Worm (Caenorhabditis elegans) whole organism, L3 larva: Measurements from ENCODE around the gene cgt-1.
"Not testable (repeated sequence)": the region's sequence is repeated elsewhere in the genome, so short reads cannot be mapped to it uniquely, and the experiment has no call there.

Source experiments
- R02D3.7 ChIP-seq: fragments of 150-350 bp; optimal IDR thresholded peaks from 2 replicates; lab custom pipeline; 2014; ENCODE audit warnings: missing biosample characterization, missing genetic modification characterization
- ZK546.5 ChIP-seq: sonication (generic microtip); optimal IDR thresholded peaks from 2 replicates; lab custom pipeline; 2017; ENCODE audit warnings: missing biosample characterization, missing genetic modification characterization
- aly-2 ChIP-seq: fragments of 150-350 bp; optimal IDR thresholded peaks from 2 replicates; lab custom pipeline; 2014; ENCODE audit warnings: missing biosample characterization, missing genetic modification characterization
- ceh-16 ChIP-seq: sonication (generic microtip); optimal IDR thresholded peaks from 2 replicates; lab custom pipeline; 2017; ENCODE audit warnings: missing biosample characterization, missing genetic modification characterization
- ceh-82 ChIP-seq: fragments of 150-350 bp; optimal IDR thresholded peaks from 2 replicates; lab custom pipeline; 2014; ENCODE audit warnings: missing biosample characterization, missing genetic modification characterization
- ceh-9 ChIP-seq: sonication (generic microtip); optimal IDR thresholded peaks from 2 replicates; lab custom pipeline; 2018; ENCODE audit warnings: missing biosample characterization, missing genetic modification characterization
- egl-5 ChIP-seq: fragments of 150-350 bp; optimal IDR thresholded peaks from 2 replicates; lab custom pipeline; 2017; ENCODE audit warnings: missing biosample characterization, missing genetic modification reagents, missing genetic modification characterization, inconsistent platforms
- elt-1 ChIP-seq: fragments of 150-350 bp; optimal IDR thresholded peaks from 2 replicates; lab custom pipeline; 2014; ENCODE audit warnings: missing biosample characterization, missing genetic modification characterization
- elt-2 ChIP-seq: sonication (generic microtip); optimal IDR thresholded peaks from 2 replicates; lab custom pipeline; 2016; ENCODE audit warnings: missing genetic modification reagents, mild to moderate bottlenecking, missing genetic modification characterization, missing compliant biosample characterization
- eor-1 ChIP-seq, 2 experiments: fragments of 150-350 bp; optimal IDR thresholded peaks; 2 replicates each; lab custom pipeline; 2014 to 2018; ENCODE audit warnings: missing biosample characterization in 2 of 2, missing genetic modification characterization in 2 of 2
- fkh-10 ChIP-seq: sonication (generic microtip); optimal IDR thresholded peaks from 2 replicates; lab custom pipeline; 2017; ENCODE audit warnings: missing biosample characterization, missing genetic modification reagents, missing genetic modification characterization
- fos-1 ChIP-seq: fragments of 150-350 bp; optimal IDR thresholded peaks from 2 replicates; lab custom pipeline; 2014; ENCODE audit warnings: missing biosample characterization, missing genetic modification characterization
- jun-1 ChIP-seq: fragments of 150-350 bp; optimal IDR thresholded peaks from 2 replicates; lab custom pipeline; 2014; ENCODE audit warnings: missing biosample characterization, missing genetic modification reagents, missing genetic modification characterization
- lin-15B ChIP-seq: fragments of 150-350 bp; optimal IDR thresholded peaks from 2 replicates; lab custom pipeline; 2014; ENCODE audit warnings: missing biosample characterization, missing genetic modification characterization
- lin-39 ChIP-seq: fragments of 150-350 bp; optimal IDR thresholded peaks from 2 replicates; lab custom pipeline; 2018; ENCODE audit warnings: missing biosample characterization, missing genetic modification reagents, missing genetic modification characterization
- lsy-12 ChIP-seq: sonication (generic microtip); optimal IDR thresholded peaks from 2 replicates; lab custom pipeline; 2016; ENCODE audit warnings: mild to moderate bottlenecking, missing genetic modification characterization, missing compliant biosample characterization
- mml-1 ChIP-seq: fragments of 150-350 bp; sonication (generic microtip); optimal IDR thresholded peaks from 3 replicates; lab custom pipeline; 2014; ENCODE audit warnings: missing biosample characterization, missing genetic modification characterization
- nfya-1 ChIP-seq: sonication (generic microtip); optimal IDR thresholded peaks from 2 replicates; lab custom pipeline; 2017; ENCODE audit warnings: missing genetic modification characterization, mild to moderate bottlenecking, missing compliant biosample characterization, antibody characterized with exemption, moderate library complexity; ENCODE audit not compliant: insufficient read depth
- nhr-12 ChIP-seq: fragments of 150-350 bp; optimal IDR thresholded peaks from 2 replicates; lab custom pipeline; 2014; ENCODE audit warnings: missing biosample characterization, missing genetic modification characterization
- nhr-237 ChIP-seq: fragments of 150-350 bp; optimal IDR thresholded peaks from 2 replicates; lab custom pipeline; 2014; ENCODE audit warnings: missing biosample characterization, missing genetic modification characterization
- nhr-25 ChIP-seq: sonication (generic microtip); optimal IDR thresholded peaks from 2 replicates; lab custom pipeline; 2017; ENCODE audit warnings: missing biosample characterization, missing genetic modification characterization
- nhr-28 ChIP-seq: fragments of 150-350 bp; optimal IDR thresholded peaks from 2 replicates; lab custom pipeline; 2014; ENCODE audit warnings: missing biosample characterization, missing genetic modification characterization
- nhr-43 ChIP-seq: sonication (generic microtip); optimal IDR thresholded peaks from 2 replicates; lab custom pipeline; 2016; ENCODE audit warnings: mild to moderate bottlenecking, missing genetic modification characterization, missing compliant biosample characterization; ENCODE audit not compliant: poor library complexity, severe bottlenecking
- nhr-67 ChIP-seq: fragments of 150-350 bp; optimal IDR thresholded peaks from 2 replicates; lab custom pipeline; 2014; ENCODE audit warnings: missing biosample characterization, missing genetic modification characterization
- nhr-76 ChIP-seq: fragments of 150-350 bp; sonication (generic microtip); optimal IDR thresholded peaks from 5 replicates; lab custom pipeline; 2014; ENCODE audit warnings: missing biosample characterization, missing genetic modification characterization
- nhr-77 ChIP-seq: fragments of 150-350 bp; optimal IDR thresholded peaks from 2 replicates; lab custom pipeline; 2014; ENCODE audit warnings: missing biosample characterization, missing genetic modification characterization
- pha-4 ChIP-seq: fragments of 150-350 bp; optimal IDR thresholded peaks from 2 replicates; lab custom pipeline; 2014; ENCODE audit warnings: missing biosample characterization, missing genetic modification reagents, missing genetic modification characterization
- pqm-1 ChIP-seq: fragments of 150-350 bp; optimal IDR thresholded peaks from 2 replicates; lab custom pipeline; 2017; ENCODE audit warnings: missing biosample characterization, missing genetic modification characterization, inconsistent platforms
- sea-2 ChIP-seq: fragments of 150-350 bp; sonication (generic microtip); optimal IDR thresholded peaks from 4 replicates; lab custom pipeline; 2014; ENCODE audit warnings: missing biosample characterization, missing genetic modification reagents, missing genetic modification characterization
- tbx-2 ChIP-seq: sonication (generic microtip); optimal IDR thresholded peaks from 2 replicates; lab custom pipeline; 2016; ENCODE audit warnings: mild to moderate bottlenecking, missing genetic modification characterization, missing compliant biosample characterization
- unc-39 ChIP-seq: sonication (generic microtip); optimal IDR thresholded peaks from 4 replicates; lab custom pipeline; 2017; ENCODE audit warnings: missing biosample characterization, missing genetic modification characterization
- unc-62 ChIP-seq: fragments of 150-350 bp; sonication (generic microtip); optimal IDR thresholded peaks from 4 replicates; lab custom pipeline; 2014; ENCODE audit warnings: missing biosample characterization, missing genetic modification reagents, missing genetic modification characterization
- zag-1 ChIP-seq: fragments of 150-350 bp; optimal IDR thresholded peaks from 2 replicates; lab custom pipeline; 2014; ENCODE audit warnings: missing biosample characterization, missing genetic modification characterization

Gene cgt-1

DNA sequence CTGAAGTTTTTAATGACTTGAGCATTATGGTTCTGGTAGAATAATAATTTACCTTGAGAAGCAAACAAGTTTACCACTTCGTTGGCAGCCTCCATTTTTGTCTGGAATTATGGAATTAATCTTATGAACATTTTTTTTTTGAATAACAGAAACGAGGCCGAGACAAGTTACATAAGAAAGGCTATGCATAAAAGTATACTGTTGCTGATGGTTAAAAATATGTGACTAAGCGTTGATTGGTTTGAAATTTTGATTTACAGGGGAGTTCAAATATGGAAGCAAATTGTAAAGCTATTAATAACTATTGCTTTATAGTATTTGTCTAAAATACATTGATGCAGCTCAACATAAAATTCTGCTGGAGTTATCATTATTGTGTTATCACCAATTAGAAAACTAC is at the start of gene cgt-1:
cgt-1 (minus strand) TSS at position 101 of the 400 bp plus-strand sequence.
- TF ChIP-seq tbx-2 (no peak), zag-1 (tag; lab: Kevin White, UChicago) (no peak), nhr-67 (tag; lab: Kevin White, UChicago) (no peak), lsy-12 (tag; lab: Kevin White, UChicago) (no peak)

DNA sequence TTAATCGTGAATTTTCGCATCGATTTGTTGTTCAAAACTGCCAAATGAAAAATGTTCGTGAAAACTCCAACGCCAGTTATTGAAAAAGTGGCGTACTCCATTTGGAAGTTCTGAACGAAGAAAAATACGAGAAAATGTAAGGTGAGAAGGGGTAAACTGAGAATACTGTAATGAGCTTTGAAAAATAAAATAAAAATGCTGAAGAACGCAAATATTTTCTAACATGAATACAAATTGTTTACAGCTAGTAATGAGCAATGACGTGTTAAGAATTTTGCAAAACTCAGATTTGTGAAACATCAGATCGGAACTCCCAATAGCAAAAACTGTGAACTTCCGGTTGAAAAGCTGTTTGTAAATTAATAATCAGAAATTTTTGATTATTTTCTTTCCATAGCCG is 43.7 kb upstream of the cgt-1 start, which contains the start of gene srw-26:
srw-26 (minus strand) TSS at position 101 of the 400 bp plus-strand sequence.
- TF ChIP-seq fos-1 (no peak), nhr-12 (tag; lab: Kevin White, UChicago) (no peak), ceh-16 (tag; lab: Kevin White, UChicago) (no peak), ZK546.5 (tag; lab: Kevin White, UChicago) (no peak), unc-39 (tag; lab: Kevin White, UChicago) (no peak)

DNA sequence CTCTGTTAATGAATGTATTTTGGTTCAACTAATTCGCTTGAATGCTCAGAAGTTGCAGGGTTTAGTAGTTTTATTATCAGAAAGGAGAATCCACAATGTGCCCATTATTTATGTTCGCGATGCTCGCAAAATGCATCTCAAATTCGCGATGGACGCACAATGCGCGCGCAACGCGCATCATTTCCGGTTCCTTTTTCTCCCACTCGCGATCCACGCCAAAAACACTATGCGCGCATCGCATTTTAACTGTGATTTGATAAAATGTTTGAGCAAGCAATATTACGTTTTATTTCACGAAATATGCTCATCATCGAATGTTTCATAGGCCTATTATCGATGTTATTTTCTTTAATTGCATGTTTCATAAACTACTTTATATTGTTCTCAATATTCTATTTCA is 41.2 kb upstream of the cgt-1 start, which contains the start of gene srbc-77:
srbc-77 (plus strand) TSS at position 301 of the 400 bp plus-strand sequence.
- TF ChIP-seq unc-39 (tag; lab: Kevin White, UChicago); nhr-67 (tag; lab: Kevin White, UChicago); unc-62 (GFP tag; lab: Kevin White, UChicago): not testable (repeated sequence)

DNA sequence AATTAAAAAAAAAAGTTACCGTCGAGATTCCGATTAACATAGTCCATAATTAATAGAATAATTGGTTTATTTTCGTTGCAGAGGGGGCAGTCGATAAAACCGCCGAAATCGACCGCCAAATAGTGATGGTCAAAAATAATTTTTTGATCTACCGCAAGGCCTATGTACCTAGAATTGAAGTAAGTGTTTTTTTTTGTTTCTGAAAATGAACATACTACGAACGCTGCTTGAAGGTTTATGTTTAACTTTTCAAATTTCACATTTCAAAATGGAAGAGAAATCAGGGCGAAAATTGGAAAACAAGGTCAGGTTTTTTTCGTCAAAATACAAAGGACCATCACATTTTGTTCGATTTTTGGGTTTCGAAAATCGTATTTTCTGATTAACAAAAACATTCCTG is 39.7 kb upstream of the cgt-1 start, which contains the start of gene pzf-1:
pzf-1 (minus strand) TSS at position 101 of the 400 bp plus-strand sequence.
- no peak for TF ChIP-seq elt-1 (tag; lab: Kevin White, UChicago)
- no peak for TF ChIP-seq fos-1
- no peak for TF ChIP-seq mml-1 (tag; lab: Kevin White, UChicago)
- no peak for TF ChIP-seq nhr-12 (tag; lab: Kevin White, UChicago)
- TF ChIP-seq fkh-10 (GFP tag; lab: Kevin White, UChicago), result no peak
- no peak for TF ChIP-seq nhr-43
- TF ChIP-seq eor-1 (tag; optimal IDR thresholded peaks at IDR 0.05; lab: Kevin White, UChicago), result no peak
- TF ChIP-seq aly-2 (tag; lab: Kevin White, UChicago), result no peak
- TF ChIP-seq nhr-28, result no peak
- TF ChIP-seq nhr-77 (tag; lab: Kevin White, UChicago), result no peak
- no peak for TF ChIP-seq lin-15B
- no peak for TF ChIP-seq egl-5 (tag; lab: Kevin White, UChicago)
- no peak for TF ChIP-seq tbx-2
- no peak for TF ChIP-seq ceh-9 (tag; lab: Kevin White, UChicago)
- no peak for TF ChIP-seq nfya-1 (tag; lab: Kevin White, UChicago)
- no peak for TF ChIP-seq elt-2 (tag; lab: Kevin White, UChicago)

DNA sequence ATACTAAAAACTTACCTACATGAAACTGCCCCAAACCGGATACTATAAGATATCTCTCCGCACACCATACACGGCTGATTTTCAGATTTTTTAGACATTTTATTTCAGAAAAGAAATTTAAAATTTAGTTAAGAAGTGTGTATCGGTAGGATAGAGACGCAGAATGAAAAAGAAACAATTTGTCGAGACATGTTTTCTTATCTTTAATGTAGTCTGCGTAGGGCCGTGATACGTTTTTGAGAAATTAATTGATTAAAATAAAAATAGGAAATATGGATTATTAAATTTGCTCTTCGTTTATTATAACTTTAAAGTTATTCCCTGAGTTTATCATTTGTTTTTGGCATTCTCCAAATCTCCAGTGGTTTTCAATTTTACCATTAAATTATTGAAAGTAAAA is 35.7 kb upstream of the cgt-1 start, which contains the start of gene nhr-108:
nhr-108 (minus strand) TSS at position 166 of the 400 bp plus-strand sequence.
- TF ChIP-seq elt-2 (tag; lab: Kevin White, UChicago), result peak; percentile 42
- no peak for TF ChIP-seq nhr-67 (tag; lab: Kevin White, UChicago)

DNA sequence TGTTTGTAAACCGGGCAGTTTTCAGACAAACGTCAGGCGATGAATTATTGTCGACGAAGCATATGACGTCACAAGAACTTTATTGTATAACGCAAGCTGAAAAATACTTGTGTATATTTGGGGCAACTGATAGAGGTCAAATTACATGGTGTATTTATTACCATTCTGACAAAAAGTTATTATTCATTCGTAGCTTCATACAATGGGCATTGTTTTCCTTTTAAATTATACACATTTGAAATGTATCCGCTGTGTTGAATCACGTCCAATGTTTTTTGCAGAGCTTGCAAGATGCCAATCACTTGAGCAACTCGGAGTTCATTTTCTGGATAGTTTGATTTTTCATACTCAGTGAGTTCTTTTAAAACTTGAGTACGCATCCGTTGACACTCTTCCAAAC is 34.3 kb upstream of the cgt-1 start, which contains the start of gene F35E8.13:
F35E8.13 (plus strand) TSS at position 301 of the 400 bp plus-strand sequence.
- TF ChIP-seq jun-1 (tag; lab: Kevin White, UChicago) (no peak), ceh-82 (tag; lab: Kevin White, UChicago) (no peak), pha-4 (tag; lab: Kevin White, UChicago) (no peak), tbx-2 (no peak), lsy-12 (tag; lab: Kevin White, UChicago) (no peak), fkh-10 (GFP tag; lab: Kevin White, UChicago) (no peak), R02D3.7 (tag; lab: Kevin White, UChicago) (no peak), sea-2 (GFP tag; lab: Kevin White, UChicago) (no peak), mml-1 (tag; lab: Kevin White, UChicago) (no peak), nhr-76 (tag; lab: Kevin White, UChicago) (no peak), nhr-25 (no peak), egl-5 (tag; lab: Kevin White, UChicago) (no peak), zag-1 (tag; lab: Kevin White, UChicago) (no peak), lin-39 (no peak), nhr-67 (tag; lab: Kevin White, UChicago) (no peak), nfya-1 (tag; lab: Kevin White, UChicago) (no peak), pqm-1 (tag; lab: Kevin White, UChicago) (no peak), nhr-237 (tag; lab: Kevin White, UChicago) (no peak)
